Worm (Caenorhabditis elegans): ENCODE measurements around the gene bath-33.
"Not testable (repeated sequence)": the region's sequence is repeated elsewhere in the genome, so short reads cannot be mapped to it uniquely, and the experiment has no call there.

Gene bath-33

ce11 chrII:1597101-1598088 lies 8.6 kb downstream of the bath-33 start, which contains the start of gene bath-46:
TSS of gene bath-46 (plus strand) at chrII:1597906.
- TF ChIP-seq dao-5 (tag; optimal IDR thresholded peaks at IDR 0.05) (no peak), W03F9.2 (tag; optimal IDR thresholded peaks at IDR 0.05) (no peak), him-1 (tag; optimal IDR thresholded peaks at IDR 0.05) (no peak)

ce11 chrII:1595137-1595536 lies 10.8 kb downstream of the bath-33 start, which contains the start of gene clec-20:
TSS of gene clec-20 (minus strand) at chrII:1595237.
- no peak for TF ChIP-seq dao-5 (tag; optimal IDR thresholded peaks at IDR 0.05)
- no peak for TF ChIP-seq him-1 (tag; optimal IDR thresholded peaks at IDR 0.05)
- no peak for TF ChIP-seq W03F9.2 (tag; optimal IDR thresholded peaks at IDR 0.05)

ce11 chrII:1589845-1590244 lies 16.1 kb downstream of the bath-33 start, which contains the start of gene T07H3.7:
TSS of gene T07H3.7 (minus strand) at chrII:1589945.
- TF ChIP-seq W03F9.2 (tag; optimal IDR thresholded peaks at IDR 0.05) = no peak
- TF ChIP-seq dao-5 (tag; optimal IDR thresholded peaks at IDR 0.05) = no peak
- TF ChIP-seq him-1 (tag; optimal IDR thresholded peaks at IDR 0.05) = no peak

- TF ChIP-seq him-1 (tag; optimal IDR thresholded peaks at IDR 0.05) (no peak), W03F9.2 (tag; optimal IDR thresholded peaks at IDR 0.05) (no peak), dao-5 (tag; optimal IDR thresholded peaks at IDR 0.05) (no peak)
These were observed 19.7 kb downstream of the bath-33 start, which contains the start of gene T07H3.8 for ce11 chrII:1586305-1586704. TSS of gene T07H3.8 (plus strand) at chrII:1586605.

DNA sequence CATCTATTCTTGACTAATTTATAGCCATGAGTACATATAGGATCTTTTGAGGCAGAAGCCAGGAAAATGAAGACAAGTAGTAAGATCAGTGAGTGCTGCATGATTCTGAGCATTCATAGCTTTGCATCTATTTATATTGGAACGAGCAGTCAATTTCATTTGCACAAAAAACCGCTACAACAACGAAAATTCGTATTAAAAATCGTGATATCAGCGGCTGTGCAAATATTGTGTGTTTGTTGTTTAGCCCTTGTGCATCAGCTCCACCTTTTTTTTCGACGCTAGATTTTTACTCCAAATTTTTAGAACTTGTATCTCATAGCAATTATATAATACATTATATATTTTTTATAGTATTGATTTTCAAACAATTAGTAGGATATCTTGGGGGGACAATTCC lies 21.8 kb downstream of the bath-33 start, which contains the start of gene clec-21:
clec-21 (minus strand) TSS at position 101 of the 400 bp plus-strand sequence.
- TF ChIP-seq dao-5 (tag; optimal IDR thresholded peaks at IDR 0.05) = no peak
- TF ChIP-seq him-1 (tag; optimal IDR thresholded peaks at IDR 0.05) = no peak
- no peak for TF ChIP-seq W03F9.2 (tag; optimal IDR thresholded peaks at IDR 0.05)

DNA sequence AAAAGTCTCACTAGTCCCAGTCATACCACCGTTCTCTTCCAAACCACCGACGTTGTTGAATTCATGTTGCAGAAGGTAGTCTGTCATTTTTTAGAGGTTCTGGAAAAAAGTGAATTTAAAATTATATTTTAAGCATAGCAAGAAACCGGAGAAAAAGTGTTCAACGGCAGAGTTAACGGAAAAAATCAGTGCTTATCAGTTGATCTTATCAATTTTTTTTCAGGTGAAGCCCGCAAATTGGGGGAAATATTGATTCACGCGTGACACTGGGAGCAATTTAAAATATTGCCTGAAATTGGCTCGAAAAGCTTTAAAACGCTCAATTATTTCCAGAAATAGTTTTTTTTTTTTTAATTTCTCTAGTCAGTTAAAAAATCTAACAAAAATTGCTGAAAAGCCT lies 26.1 kb downstream of the bath-33 start, which contains the start of gene math-38:
math-38 (minus strand) TSS at position 101 of the 400 bp plus-strand sequence.
- TF ChIP-seq W03F9.2 (tag; optimal IDR thresholded peaks at IDR 0.05) (no peak), him-1 (tag; optimal IDR thresholded peaks at IDR 0.05) (no peak), dao-5 (tag; optimal IDR thresholded peaks at IDR 0.05) (no peak)

ce11 chrII:1576772-1577171 lies 29.2 kb downstream of the bath-33 start:
- TF ChIP-seq W03F9.2 (tag; optimal IDR thresholded peaks at IDR 0.05) (no peak), dao-5 (tag; optimal IDR thresholded peaks at IDR 0.05) (no peak), him-1 (tag; optimal IDR thresholded peaks at IDR 0.05) (no peak)

- TF ChIP-seq W03F9.2 (tag; optimal IDR thresholded peaks at IDR 0.05) (no peak), him-1 (tag; optimal IDR thresholded peaks at IDR 0.05) (no peak), dao-5 (tag; optimal IDR thresholded peaks at IDR 0.05) (no peak)
These were observed 29.9 kb downstream of the bath-33 start, which contains the start of gene K05F6.10 for ce11 chrII:1576030-1576429. TSS of gene K05F6.10 (minus strand) at chrII:1576130.

DNA sequence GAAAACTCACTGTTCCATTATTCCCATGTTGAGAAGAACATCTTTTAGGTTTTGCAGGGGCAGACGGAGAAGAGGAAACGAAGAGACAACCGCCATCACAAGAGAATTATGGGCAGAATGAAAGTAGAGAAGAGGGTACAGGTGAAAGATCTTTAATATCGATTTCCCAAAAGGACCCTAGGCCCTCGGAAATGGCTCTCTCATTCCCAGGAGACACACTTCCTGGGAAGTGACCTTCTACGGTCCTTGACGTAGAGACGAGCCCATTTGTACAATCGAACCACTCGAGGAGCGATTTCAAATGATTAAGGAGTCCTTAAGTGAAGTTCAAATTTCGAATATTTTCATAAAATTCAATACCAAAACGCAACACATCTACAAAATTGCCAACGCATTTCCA lies 34.9 kb downstream of the bath-33 start, which contains the start of gene fbxb-46:
fbxb-46 (minus strand) TSS at position 101 of the 400 bp plus-strand sequence.
- no peak for TF ChIP-seq W03F9.2 (tag; optimal IDR thresholded peaks at IDR 0.05)
- no peak for TF ChIP-seq dao-5 (tag; optimal IDR thresholded peaks at IDR 0.05)

DNA sequence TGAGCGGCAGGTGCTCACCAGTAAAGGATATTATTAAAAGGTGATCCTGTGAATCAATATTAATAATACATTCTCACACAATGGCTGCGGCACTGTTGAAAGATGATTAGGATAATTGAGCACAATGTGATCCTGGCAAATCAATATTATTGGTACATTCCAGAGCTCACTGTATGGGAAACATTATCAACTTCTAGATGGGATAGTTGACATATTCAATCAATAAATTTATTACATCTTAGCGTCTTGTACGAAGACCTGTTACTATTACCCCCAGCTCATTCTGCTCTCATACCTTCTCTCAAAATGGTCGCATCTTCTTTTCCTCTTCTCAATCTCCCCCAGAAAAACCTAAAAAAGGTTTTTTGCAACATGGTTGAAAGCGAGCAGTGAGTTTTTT lies 37.8 kb downstream of the bath-33 start, which contains the start of gene fbxb-49:
fbxb-49 (plus strand) TSS at position 301 of the 400 bp plus-strand sequence.
- TF ChIP-seq dao-5 (tag; optimal IDR thresholded peaks at IDR 0.05) (no peak), W03F9.2 (tag; optimal IDR thresholded peaks at IDR 0.05) (no peak), him-1 (tag; optimal IDR thresholded peaks at IDR 0.05) (no peak)

DNA sequence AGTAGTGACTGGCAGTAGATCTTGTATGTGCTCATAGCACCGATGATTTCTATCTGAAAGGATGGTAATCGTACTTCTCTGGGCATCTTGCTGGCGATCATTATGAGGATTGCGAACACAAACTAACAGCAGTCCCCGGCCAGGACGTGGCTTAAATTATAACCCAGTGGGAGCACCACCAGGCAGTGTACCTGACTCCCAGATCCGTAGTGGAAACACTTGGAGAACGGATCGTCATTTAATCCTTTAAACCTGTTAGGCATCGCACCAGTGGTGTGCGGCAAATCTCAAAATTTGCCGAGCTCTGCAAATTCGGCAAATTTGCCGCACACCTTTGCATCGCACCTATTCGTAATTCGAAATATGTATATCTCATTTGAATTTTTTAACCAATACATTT lies 38.3 kb downstream of the bath-33 start, which contains the start of gene K05F6.8:
K05F6.8 (minus strand) TSS at position 101 of the 400 bp plus-strand sequence.
- TF ChIP-seq dao-5 (tag; optimal IDR thresholded peaks at IDR 0.05) (no peak), him-1 (tag; optimal IDR thresholded peaks at IDR 0.05) (no peak), W03F9.2 (tag; optimal IDR thresholded peaks at IDR 0.05) (no peak)

- TF ChIP-seq him-1 (tag; optimal IDR thresholded peaks at IDR 0.05) (no peak), W03F9.2 (tag; optimal IDR thresholded peaks at IDR 0.05) (no peak), dao-5 (tag; optimal IDR thresholded peaks at IDR 0.05) (no peak)
These were observed 44.1 kb downstream of the bath-33 start, which contains the start of gene K05F6.14 for ce11 chrII:1561863-1562262. TSS of gene K05F6.14 (plus strand) at chrII:1562163.

- TF ChIP-seq him-1 (tag; optimal IDR thresholded peaks at IDR 0.05) = no peak
- no peak for TF ChIP-seq W03F9.2 (tag; optimal IDR thresholded peaks at IDR 0.05)
- TF ChIP-seq dao-5 (tag; optimal IDR thresholded peaks at IDR 0.05) = no peak
These were observed 45.1 kb downstream of the bath-33 start for ce11 chrII:1560839-1561238.

- TF ChIP-seq dao-5, W03F9.2, him-1 (tag; optimal IDR thresholded peaks at IDR 0.05): not testable (repeated sequence)
These were observed 49.8 kb downstream of the bath-33 start, which contains the start of the genes fbxb-54 and fbxb-50 for ce11 chrII:1556217-1556616. TSS of gene fbxb-54 (minus strand) at chrII:1556317. TSS of gene fbxb-50 (plus strand) at chrII:1556443.
